Fruit fly (Drosophila melanogaster) whole organism, embryonic: ENCODE results near the gene DIP2.

Experiments used
- Antp ChIP-seq: fragments of 200-800 bp; sonication (Bioruptor generic); optimal IDR thresholded peaks from 3 replicates; lab custom pipeline; 2016; ENCODE audit warnings: missing biosample characterization, missing genetic modification characterization
- Atf3 ChIP-seq: fragments of 200-800 bp; sonication (Bioruptor generic); optimal IDR thresholded peaks from 3 replicates; lab custom pipeline; 2016; ENCODE audit warnings: missing biosample characterization, missing genetic modification characterization
- Awh ChIP-seq: fragments of 200-800 bp; sonication (Bioruptor generic); IDR thresholded peaks from 2 replicates; pipeline ENCODE4, ENCODE4 v1.3.6; 2022; ENCODE audit warnings: missing biosample characterization, missing genetic modification characterization
- CG11456 ChIP-seq: fragments of 200-800 bp; sonication (Bioruptor generic); IDR thresholded peaks from 3 replicates; pipeline ENCODE4 v1.3.6; 2022; ENCODE audit warnings: missing biosample characterization, missing genetic modification characterization
- CG1233 ChIP-seq: fragments of 200-800 bp; sonication (Bioruptor generic); optimal IDR thresholded peaks from 4 replicates; lab custom pipeline; 2018; ENCODE audit warnings: missing biosample characterization, mild to moderate bottlenecking, missing genetic modification characterization
- CG13424 ChIP-seq: fragments of 200-800 bp; sonication (Bioruptor generic); optimal IDR thresholded peaks from 2 replicates; lab custom pipeline; 2019; ENCODE audit warnings: missing biosample characterization, mild to moderate bottlenecking, missing genetic modification characterization, moderate library complexity
- CG14441 ChIP-seq: fragments of 200-800 bp; sonication (Bioruptor generic); IDR thresholded peaks from 2 replicates; pipeline ENCODE4 v1.3.6; 2022; ENCODE audit warnings: missing biosample characterization, missing genetic modification characterization
- CG15073 ChIP-seq: fragments of 200-800 bp; sonication (Bioruptor generic); optimal IDR thresholded peaks from 2 replicates; lab custom pipeline; 2016; ENCODE audit warnings: missing biosample characterization, missing genetic modification characterization
- CG15514 ChIP-seq: fragments of 200-800 bp; sonication (Bioruptor generic); optimal IDR thresholded peaks from 3 replicates; lab custom pipeline; 2017; ENCODE audit warnings: missing biosample characterization, missing genetic modification characterization, mild to moderate bottlenecking, moderate library complexity, missing genetic modification reagents
- CG1602 ChIP-seq: fragments of 200-800 bp; sonication (Bioruptor generic); optimal IDR thresholded peaks from 3 replicates; lab custom pipeline; 2016; ENCODE audit warnings: missing biosample characterization, missing genetic modification characterization
- CG30403 ChIP-seq: fragments of 200-800 bp; sonication (Bioruptor generic); optimal IDR thresholded peaks from 3 replicates; lab custom pipeline; 2016; ENCODE audit warnings: missing biosample characterization, missing genetic modification characterization
- CG32532 ChIP-seq: fragments of 200-800 bp; sonication (Bioruptor generic); IDR thresholded peaks from 2 replicates; pipeline ENCODE4 v1.3.6; 2022; ENCODE audit warnings: missing biosample characterization, missing genetic modification characterization
- CG3726 ChIP-seq: fragments of 200-800 bp; sonication (Bioruptor generic); IDR thresholded peaks from 3 replicates; pipeline ENCODE4, ENCODE4 v1.3.6; 2022; ENCODE audit warnings: missing biosample characterization, missing genetic modification characterization
- CG43689 ChIP-seq: fragments of 200-800 bp; sonication (Bioruptor generic); IDR thresholded peaks from 2 replicates; pipeline ENCODE4 v1.3.6; 2022; ENCODE audit warnings: missing biosample characterization, missing genetic modification characterization
- CG5245 ChIP-seq: fragments of 200-800 bp; sonication (Bioruptor generic); optimal IDR thresholded peaks from 3 replicates; lab custom pipeline; 2016; ENCODE audit warnings: missing biosample characterization, missing genetic modification characterization
- CG6854 ChIP-seq: fragments of 200-800 bp; sonication (Bioruptor generic); optimal IDR thresholded peaks from 3 replicates; lab custom pipeline; 2017; ENCODE audit warnings: missing biosample characterization, mild to moderate bottlenecking, missing genetic modification characterization
- CG7372 ChIP-seq: fragments of 200-800 bp; sonication (Bioruptor generic); IDR thresholded peaks from 2 replicates; pipeline ENCODE4 v1.3.6; 2022; ENCODE audit warnings: missing biosample characterization, missing genetic modification characterization
- D19B ChIP-seq: fragments of 200-800 bp; sonication (Bioruptor generic); optimal IDR thresholded peaks from 2 replicates; lab custom pipeline; 2017; ENCODE audit warnings: missing biosample characterization, mild to moderate bottlenecking, missing genetic modification characterization
- Dbx ChIP-seq: fragments of 200-800 bp; sonication (Bioruptor generic); IDR thresholded peaks from 3 replicates; pipeline ENCODE4 v1.3.6; 2022; ENCODE audit warnings: missing biosample characterization, missing genetic modification characterization
- Dfd ChIP-seq, 2 experiments: fragments of >200 bp; optimal IDR thresholded peaks; 2 replicates each; lab custom pipeline; 2017; ENCODE audit warnings: missing biosample characterization in 2 of 2, missing genetic modification characterization in 2 of 2
- Dref ChIP-seq: fragments of 200-800 bp; sonication (Bioruptor generic); IDR thresholded peaks from 2 replicates; pipeline ENCODE4 v1.3.6; 2022; ENCODE audit warnings: missing biosample characterization, missing genetic modification characterization
- E2f1 ChIP-seq: fragments of 200-800 bp; sonication (Bioruptor generic); IDR thresholded peaks from 2 replicates; pipeline ENCODE4 v1.3.6; 2022; ENCODE audit warnings: missing biosample characterization, missing genetic modification characterization
- E2f2 ChIP-seq: fragments of 200-800 bp; sonication (Bioruptor generic); IDR thresholded peaks from 2 replicates; pipeline ENCODE4 v1.3.6; 2022; ENCODE audit warnings: missing biosample characterization, missing genetic modification characterization
- Ets97D ChIP-seq: fragments of 200-800 bp; sonication (Bioruptor generic); optimal IDR thresholded peaks from 3 replicates; lab custom pipeline; 2016; ENCODE audit warnings: missing biosample characterization, missing genetic modification characterization
- HLHmδ ChIP-seq: fragments of 200-800 bp; sonication (Bioruptor generic); optimal IDR thresholded peaks from 2 replicates; lab custom pipeline; 2018; ENCODE audit warnings: missing biosample characterization, mild to moderate bottlenecking, missing genetic modification characterization, moderate library complexity
- Rx ChIP-seq: fragments of 200-800 bp; sonication (Bioruptor generic); IDR thresholded peaks from 2 replicates; pipeline ENCODE4 v1.3.6; 2022; ENCODE audit warnings: missing biosample characterization, missing genetic modification characterization
- Tbp ChIP-seq: fragments of >200 bp; optimal IDR thresholded peaks from 2 replicates; lab custom pipeline; 2018; ENCODE audit warnings: missing biosample characterization, missing genetic modification characterization
- Xbp1 ChIP-seq: fragments of 200-800 bp; sonication (Bioruptor generic); optimal IDR thresholded peaks from 3 replicates; lab custom pipeline; 2016; ENCODE audit warnings: missing biosample characterization, mild to moderate bottlenecking, missing genetic modification characterization
- ash1 ChIP-seq: fragments of 200-800 bp; sonication (Bioruptor generic); optimal IDR thresholded peaks from 2 replicates; lab custom pipeline; 2018; ENCODE audit warnings: missing biosample characterization, mild to moderate bottlenecking, missing genetic modification characterization
- bab2 ChIP-seq: fragments of 200-800 bp; sonication (Bioruptor generic); optimal IDR thresholded peaks from 2 replicates; lab custom pipeline; 2016; ENCODE audit warnings: missing biosample characterization, missing genetic modification characterization
- bcd ChIP-seq: fragments of 200-800 bp; sonication (Bioruptor generic); optimal IDR thresholded peaks from 2 replicates; lab custom pipeline; 2017; ENCODE audit warnings: missing biosample characterization, mild to moderate bottlenecking, missing genetic modification characterization
- cad ChIP-seq: fragments of >200 bp; optimal IDR thresholded peaks from 2 replicates; lab custom pipeline; 2017; ENCODE audit warnings: missing biosample characterization, missing genetic modification characterization
- jumu ChIP-seq: fragments of 200-800 bp; sonication (Bioruptor generic); optimal IDR thresholded peaks from 3 replicates; lab custom pipeline; 2016; ENCODE audit warnings: missing biosample characterization, missing genetic modification characterization
- kah ChIP-seq: fragments of 200-800 bp; sonication (Bioruptor generic); optimal IDR thresholded peaks from 2 replicates; lab custom pipeline; 2018; ENCODE audit warnings: missing biosample characterization, mild to moderate bottlenecking, missing genetic modification characterization
- ken ChIP-seq: fragments of 200-800 bp; sonication (Bioruptor generic); IDR thresholded peaks from 3 replicates; pipeline ENCODE4 v1.3.6; 2022; ENCODE audit warnings: missing biosample characterization, missing genetic modification characterization
- klu ChIP-seq: fragments of 200-800 bp; sonication (Bioruptor generic); IDR thresholded peaks from 2 replicates; pipeline ENCODE4 v1.3.6; 2022; ENCODE audit warnings: missing biosample characterization, missing genetic modification characterization
- kni ChIP-seq: fragments of 200-800 bp; sonication (Bioruptor generic); optimal IDR thresholded peaks from 3 replicates; lab custom pipeline; 2017; ENCODE audit warnings: mild to moderate bottlenecking, missing biosample characterization, missing genetic modification reagents, missing genetic modification characterization
- lola ChIP-seq, 3 experiments: fragments of >200 bp in 2 of 3; fragments of 200-800 bp in 1 of 3; sonication (Bioruptor generic) in 1 of 3; optimal IDR thresholded peaks; 2 replicates each; lab custom pipeline; 2017 to 2019; ENCODE audit warnings: missing biosample characterization in 3 of 3, missing genetic modification characterization in 3 of 3, mild to moderate bottlenecking in 1 of 3, moderate library complexity in 1 of 3
- lov ChIP-seq, 2 experiments: fragments of 200-800 bp in 1 of 2; fragments of >200 bp in 1 of 2; sonication (Bioruptor generic) in 1 of 2; IDR thresholded peaks in 1 of 2; optimal IDR thresholded peaks in 1 of 2; 2 replicates in 1 of 2; 3 replicates in 1 of 2; pipeline versions ENCODE4 v1.3.6 to Lab custom; 2017 to 2022; ENCODE audit warnings: missing biosample characterization in 1 of 2, missing genetic modification characterization in 1 of 2
- nom ChIP-seq: fragments of 200-800 bp; sonication (Bioruptor generic); optimal IDR thresholded peaks from 2 replicates; lab custom pipeline; 2017; ENCODE audit warnings: missing biosample characterization, missing genetic modification characterization, mild to moderate bottlenecking, moderate library complexity, missing genetic modification reagents
- odd ChIP-seq: fragments of 200-800 bp; sonication (Bioruptor generic); optimal IDR thresholded peaks from 2 replicates; lab custom pipeline; 2017; ENCODE audit warnings: missing biosample characterization, mild to moderate bottlenecking, missing genetic modification characterization
- org-1 ChIP-seq: fragments of 200-800 bp; sonication (Bioruptor generic); optimal IDR thresholded peaks from 2 replicates; lab custom pipeline; 2017; ENCODE audit warnings: missing biosample characterization, missing genetic modification characterization
- peb ChIP-seq: fragments of 200-800 bp; sonication (Bioruptor generic); IDR thresholded peaks from 2 replicates; pipeline ENCODE4 v1.3.6; 2022; ENCODE audit warnings: missing biosample characterization, missing genetic modification characterization
- rib ChIP-seq: fragments of 200-800 bp; sonication (Bioruptor generic); IDR thresholded peaks from 2 replicates; pipeline ENCODE4 v1.3.6; 2022; ENCODE audit warnings: missing biosample characterization, missing genetic modification characterization
- sisA ChIP-seq: fragments of 200-800 bp; sonication (Bioruptor generic); IDR thresholded peaks from 2 replicates; pipeline ENCODE4 v1.3.6; 2022; ENCODE audit warnings: missing biosample characterization, missing genetic modification characterization
- sqz ChIP-seq: fragments of 200-800 bp; sonication (Bioruptor generic); optimal IDR thresholded peaks from 3 replicates; lab custom pipeline; 2018; ENCODE audit warnings: missing biosample characterization, mild to moderate bottlenecking, missing genetic modification characterization
- ssp ChIP-seq: fragments of 200-800 bp; sonication (Bioruptor generic); IDR thresholded peaks from 2 replicates; pipeline ENCODE4 v1.3.6; 2022; ENCODE audit warnings: missing biosample characterization, missing genetic modification characterization
- stc ChIP-seq: fragments of 200-800 bp; sonication (Bioruptor generic); IDR thresholded peaks from 2 replicates; pipeline ENCODE4 v1.3.6; 2022; ENCODE audit warnings: missing biosample characterization, missing genetic modification characterization
- tap ChIP-seq: fragments of 200-800 bp; optimal IDR thresholded peaks from 3 replicates; lab custom pipeline; 2019; ENCODE audit warnings: missing biosample characterization, mild to moderate bottlenecking, missing genetic modification characterization, moderate library complexity
- twi ChIP-seq: fragments of 200-800 bp; optimal IDR thresholded peaks from 2 replicates; lab custom pipeline; 2019; ENCODE audit warnings: missing biosample characterization, mild to moderate bottlenecking, missing genetic modification characterization, moderate library complexity
- zfh2 ChIP-seq: fragments of 200-800 bp; sonication (Bioruptor generic); optimal IDR thresholded peaks from 2 replicates; lab custom pipeline; 2016; ENCODE audit warnings: missing biosample characterization, missing genetic modification characterization

DIP2 gene

DNA sequence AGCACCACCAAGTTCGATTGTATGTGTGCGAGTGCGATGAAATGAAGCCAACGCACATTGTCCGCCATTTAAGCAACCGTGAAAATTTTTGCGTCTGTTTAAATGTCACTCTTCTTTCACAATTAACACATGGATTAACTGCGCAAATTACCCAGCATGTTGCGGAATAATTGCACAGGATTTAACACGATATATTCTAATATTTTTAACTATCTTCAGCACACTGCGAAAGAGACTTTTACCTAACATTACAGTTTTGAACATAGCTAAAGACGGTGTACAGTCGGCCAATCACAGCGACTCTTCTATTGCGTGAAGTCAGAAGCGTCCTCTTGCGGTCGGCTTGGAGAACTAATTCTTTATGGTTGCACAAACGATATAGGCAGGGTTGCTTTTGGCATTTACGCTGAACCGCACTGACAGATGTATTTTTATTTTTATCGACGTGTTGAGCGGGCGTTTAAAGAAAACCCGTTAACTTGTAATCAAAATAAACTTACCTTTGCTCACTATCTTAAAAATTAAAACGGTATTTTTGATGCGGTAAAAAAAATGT lies 11.0 kb downstream of the DIP2 start (continued):
- TF ChIP-seq Tbp, result no peak
- no peak for TF ChIP-seq kah (GFP tag; lab: Kevin White, UChicago)
- TF ChIP-seq ash1 (GFP tag; lab: Kevin White, UChicago), result no peak
- no peak for TF ChIP-seq CG6854 (GFP tag; lab: Kevin White, UChicago)
- peak; percentile 61 for TF ChIP-seq ssp (GFP tag; lab: Robert Waterston, UW)
- peak; percentile 53 for TF ChIP-seq Atf3 (GFP tag; lab: Kevin White, UChicago)
- no peak for TF ChIP-seq CG7372 (GFP tag; lab: Robert Waterston, UW)
- no peak for TF ChIP-seq klu
- TF ChIP-seq peb (GFP tag; lab: Robert Waterston, UW), result no peak
- no peak for TF ChIP-seq Dfd (GFP tag; optimal IDR thresholded peaks at IDR 0.05; lab: Kevin White, UChicago)
- no peak for TF ChIP-seq sisA
- TF ChIP-seq bcd (GFP tag; lab: Kevin White, UChicago), result no peak
- peak; percentile 77; the same call in 2 of the 3 replicates for TF ChIP-seq Dbx (GFP tag; lab: Robert Waterston, UW)
- peak; percentile 26 for TF ChIP-seq nom (GFP tag; lab: Kevin White, UChicago)
- no peak for TF ChIP-seq tap (tag; lab: Kevin White, UChicago)
- peak; percentile 30 for TF ChIP-seq CG5245 (GFP tag; lab: Kevin White, UChicago)
- no peak for TF ChIP-seq Awh (GFP tag; lab: Robert Waterston, UW)
- no peak; the same call in 1 of the 3 replicates for TF ChIP-seq CG11456
- TF ChIP-seq CG14441 (GFP tag; lab: Robert Waterston, UW), result 0 out of 2 replicates have a peak, but pooled peaks have one; percentile 29
- peak; percentile 52; the same call in 1 of the 2 replicates for TF ChIP-seq rib (GFP tag; lab: Robert Waterston, UW)
- no peak for TF ChIP-seq lov (optimal IDR thresholded peaks at IDR 0.05; lab: Kevin White, UChicago)
- TF ChIP-seq lov (GFP tag; IDR thresholded peaks at IDR 0.05; lab: Robert Waterston, UW), result peak; percentile 76; the same call in 2 of the 3 replicates
- peak; percentile 97 for TF ChIP-seq Dref (GFP tag; lab: Robert Waterston, UW)
- peak; percentile 37 for TF ChIP-seq CG32532
- no peak for TF ChIP-seq CG43689 (GFP tag; lab: Robert Waterston, UW)
- TF ChIP-seq stc (GFP tag; lab: Robert Waterston, UW), result no peak
- no peak for TF ChIP-seq org-1 (GFP tag; lab: Kevin White, UChicago)
- peak; percentile 94 for TF ChIP-seq E2f2 (GFP tag; lab: Robert Waterston, UW)
- 0 out of 2 replicates have a peak, but pooled peaks have one; percentile 3 for TF ChIP-seq Rx (GFP tag; lab: Robert Waterston, UW)
- no peak for TF ChIP-seq CG3726 (GFP tag; lab: Robert Waterston, UW)
- TF ChIP-seq CG15073 (GFP tag; lab: Kevin White, UChicago), result no peak
- TF ChIP-seq Antp, result peak; percentile 52
- no peak for TF ChIP-seq bab2
- TF ChIP-seq Xbp1 (GFP tag; lab: Kevin White, UChicago), result peak; percentile 62
- TF ChIP-seq CG30403 (GFP tag; lab: Kevin White, UChicago), result peak; percentile 46
- TF ChIP-seq CG1602 (GFP tag; lab: Kevin White, UChicago), result peak; percentile 34
- TF ChIP-seq lola (GFP tag; optimal IDR thresholded peaks at IDR 0.05; lab: Kevin White, UChicago), result no peak
- TF ChIP-seq zfh2 (GFP tag; lab: Kevin White, UChicago), result peak; percentile 43
- TF ChIP-seq D19B (GFP tag; lab: Kevin White, UChicago), result no peak
- TF ChIP-seq cad (GFP tag; lab: Kevin White, UChicago), result no peak
- TF ChIP-seq E2f1, result peak; percentile 47; the same call in 1 of the 2 replicates
- TF ChIP-seq CG15514 (GFP tag; lab: Kevin White, UChicago), result peak; percentile 76
- TF ChIP-seq twi, result peak; percentile 44
- TF ChIP-seq CG13424 (tag; lab: Kevin White, UChicago), result peak; percentile 2
- TF ChIP-seq odd (GFP tag; lab: Kevin White, UChicago), result no peak
- TF ChIP-seq HLHmδ (GFP tag; lab: Kevin White, UChicago), result no peak
- TF ChIP-seq Ets97D (GFP tag; lab: Kevin White, UChicago), result peak; percentile 97
- no peak for TF ChIP-seq CG1233 (GFP tag; lab: Kevin White, UChicago)
- peak; percentile 47; the same call in 1 of the 3 replicates for TF ChIP-seq ken
- no peak for TF ChIP-seq kni
- peak; percentile 42 for TF ChIP-seq jumu (GFP tag; lab: Kevin White, UChicago)
- no peak for TF ChIP-seq sqz (GFP tag; lab: Kevin White, UChicago)
